Fruit fly (Drosophila melanogaster) whole organism, embryonic: ENCODE measurements around the gene Non3.
A peak's percentile ranks its signal among the peaks of the same experiment; 100 is the strongest.

ENCODE experiments used
- Aef1 ChIP-seq: fragments of 200-800 bp; sonication (Bioruptor generic); IDR thresholded peaks from 3 replicates; pipeline ENCODE4 v1.3.6; 2022; ENCODE audit warnings: missing biosample characterization, missing genetic modification characterization
- Antp ChIP-seq: fragments of 200-800 bp; sonication (Bioruptor generic); optimal IDR thresholded peaks from 3 replicates; lab custom pipeline; 2016; ENCODE audit warnings: missing biosample characterization, missing genetic modification characterization
- CG10274 ChIP-seq: fragments of 200-800 bp; sonication (Bioruptor generic); optimal IDR thresholded peaks from 3 replicates; lab custom pipeline; 2017; ENCODE audit warnings: missing biosample characterization, mild to moderate bottlenecking, missing genetic modification characterization
- CG10959 ChIP-seq: fragments of 200-800 bp; sonication (Bioruptor generic); IDR thresholded peaks from 2 replicates; pipeline ENCODE4 v1.3.6; 2022; ENCODE audit warnings: missing biosample characterization, missing genetic modification characterization
- CG11723 ChIP-seq: fragments of 200-800 bp; sonication (Bioruptor generic); optimal IDR thresholded peaks from 2 replicates; lab custom pipeline; 2017; ENCODE audit warnings: missing biosample characterization, mild to moderate bottlenecking, missing genetic modification characterization
- CG13296 ChIP-seq: fragments of 200-800 bp; sonication (Bioruptor generic); optimal IDR thresholded peaks from 3 replicates; lab custom pipeline; 2018; ENCODE audit warnings: missing biosample characterization, mild to moderate bottlenecking, missing genetic modification characterization
- CG14710 ChIP-seq: fragments of 200-800 bp; sonication (Bioruptor generic); optimal IDR thresholded peaks from 3 replicates; lab custom pipeline; 2019; ENCODE audit warnings: missing biosample characterization, mild to moderate bottlenecking, missing genetic modification characterization, moderate library complexity
- CG15269 ChIP-seq: fragments of 200-800 bp; sonication (Bioruptor generic); optimal IDR thresholded peaks from 2 replicates; lab custom pipeline; 2018; ENCODE audit warnings: missing biosample characterization, mild to moderate bottlenecking, missing genetic modification characterization, moderate library complexity
- CG1647 ChIP-seq: fragments of 200-800 bp; sonication (Bioruptor generic); optimal IDR thresholded peaks from 3 replicates; lab custom pipeline; 2016; ENCODE audit warnings: missing biosample characterization, missing genetic modification characterization
- CG17612 ChIP-seq: fragments of 200-800 bp; sonication (Bioruptor generic); IDR thresholded peaks from 2 replicates; pipeline ENCODE4 v1.3.6; 2022; ENCODE audit warnings: missing biosample characterization, missing genetic modification characterization
- CG1792 ChIP-seq: fragments of 200-800 bp; sonication (Bioruptor generic); optimal IDR thresholded peaks from 2 replicates; lab custom pipeline; 2016; ENCODE audit warnings: missing biosample characterization, missing genetic modification characterization
- CG2875 ChIP-seq: fragments of 200-800 bp; sonication (Bioruptor generic); optimal IDR thresholded peaks from 2 replicates; lab custom pipeline; 2017; ENCODE audit warnings: missing biosample characterization, mild to moderate bottlenecking, missing genetic modification characterization, missing genetic modification reagents
- CG31224 ChIP-seq: fragments of 200-800 bp; sonication (Bioruptor generic); IDR thresholded peaks from 2 replicates; pipeline ENCODE4 v1.3.6; 2022; ENCODE audit warnings: missing biosample characterization, missing genetic modification characterization
- CG33213 ChIP-seq: fragments of 200-800 bp; sonication (Bioruptor generic); optimal IDR thresholded peaks from 3 replicates; lab custom pipeline; 2016; ENCODE audit warnings: missing biosample characterization, missing genetic modification characterization
- CG34224 ChIP-seq: fragments of 200-800 bp; sonication (Bioruptor generic); IDR thresholded peaks from 3 replicates; pipeline ENCODE4 v1.3.6; 2022; ENCODE audit warnings: missing biosample characterization, missing genetic modification characterization; ENCODE audit not compliant: partially characterized antibody
- CG6272 ChIP-seq: fragments of 200-800 bp; sonication (Bioruptor generic); IDR thresholded peaks from 2 replicates; pipeline ENCODE4 v1.3.6; 2022; ENCODE audit warnings: missing biosample characterization, missing genetic modification characterization
- CG6791 ChIP-seq: fragments of 200-800 bp; sonication (Bioruptor generic); IDR thresholded peaks from 3 replicates; pipeline ENCODE4 v1.3.6; 2022; ENCODE audit warnings: missing biosample characterization, missing genetic modification characterization; ENCODE audit not compliant: partially characterized antibody
- CrebB ChIP-seq: fragments of 200-800 bp; sonication (Bioruptor generic); optimal IDR thresholded peaks from 3 replicates; lab custom pipeline; 2018; ENCODE audit warnings: missing biosample characterization, mild to moderate bottlenecking, missing genetic modification characterization
- D19A ChIP-seq: fragments of 200-800 bp; optimal IDR thresholded peaks from 3 replicates; lab custom pipeline; 2019; ENCODE audit warnings: missing biosample characterization, mild to moderate bottlenecking, missing genetic modification characterization, moderate library complexity
- Doc3 ChIP-seq: fragments of 200-800 bp; sonication (Bioruptor generic); IDR thresholded peaks from 3 replicates; pipeline ENCODE4 v1.3.6; 2022; ENCODE audit warnings: missing biosample characterization, missing genetic modification characterization; ENCODE audit not compliant: partially characterized antibody
- H15 ChIP-seq: fragments of 200-800 bp; sonication (Bioruptor generic); IDR thresholded peaks from 3 replicates; pipeline ENCODE4 v1.3.6; 2022; ENCODE audit warnings: missing biosample characterization, missing genetic modification characterization
- H2.0 ChIP-seq: fragments of 200-800 bp; sonication (Bioruptor generic); IDR thresholded peaks from 2 replicates; pipeline ENCODE4 v1.3.6; 2022; ENCODE audit warnings: missing biosample characterization, missing genetic modification characterization
- Lpt ChIP-seq: fragments of >200 bp; optimal IDR thresholded peaks from 2 replicates; lab custom pipeline; 2018; ENCODE audit warnings: missing biosample characterization, missing genetic modification characterization
- MBD-R2 ChIP-seq: fragments of 200-800 bp; sonication (Bioruptor generic); IDR thresholded peaks from 2 replicates; pipeline ENCODE4 v1.3.6; 2022; ENCODE audit warnings: missing biosample characterization, missing genetic modification characterization
- Rx ChIP-seq: fragments of 200-800 bp; sonication (Bioruptor generic); IDR thresholded peaks from 2 replicates; pipeline ENCODE4 v1.3.6; 2022; ENCODE audit warnings: missing biosample characterization, missing genetic modification characterization
- Sry-δ ChIP-seq: fragments of 200-800 bp; sonication (Bioruptor generic); optimal IDR thresholded peaks from 2 replicates; lab custom pipeline; 2016; ENCODE audit warnings: missing biosample characterization, missing genetic modification characterization
- Stat92E ChIP-seq, 3 experiments: fragments of >200 bp in 2 of 3; fragments of 200-800 bp in 1 of 3; sonication (Bioruptor generic) in 1 of 3; optimal IDR thresholded peaks; 2 replicates each; lab custom pipeline; 2017 to 2019; ENCODE audit warnings: missing biosample characterization in 3 of 3, missing genetic modification characterization in 3 of 3, mild to moderate bottlenecking in 1 of 3, moderate library complexity in 1 of 3
- Vsx1 ChIP-seq: fragments of 200-800 bp; sonication (Bioruptor generic); optimal IDR thresholded peaks from 2 replicates; lab custom pipeline; 2017; ENCODE audit warnings: missing biosample characterization, mild to moderate bottlenecking, missing genetic modification characterization, missing genetic modification reagents
- ato ChIP-seq: fragments of 200-800 bp; sonication (Bioruptor generic); IDR thresholded peaks from 2 replicates; pipeline ENCODE4 v1.3.6; 2022; ENCODE audit warnings: missing biosample characterization, missing genetic modification characterization; ENCODE audit not compliant: partially characterized antibody
- btn ChIP-seq: fragments of 200-800 bp; sonication (Bioruptor generic); optimal IDR thresholded peaks from 2 replicates; lab custom pipeline; 2016; ENCODE audit warnings: missing biosample characterization, missing genetic modification characterization
- cas ChIP-seq: fragments of 200-800 bp; sonication (Bioruptor generic); IDR thresholded peaks from 2 replicates; pipeline ENCODE4 v1.3.6; 2022; ENCODE audit warnings: missing biosample characterization, missing genetic modification characterization
- chif ChIP-seq, 2 experiments: fragments of 200-800 bp; sonication (Bioruptor generic); optimal IDR thresholded peaks; 3 replicates each; lab custom pipeline; 2016; ENCODE audit warnings: missing biosample characterization in 2 of 2, missing genetic modification characterization in 2 of 2
- chn ChIP-seq: fragments of 200-800 bp; sonication (Bioruptor generic); optimal IDR thresholded peaks from 2 replicates; lab custom pipeline; 2016; ENCODE audit warnings: missing biosample characterization, missing genetic modification characterization
- croc ChIP-seq: fragments of 200-800 bp; sonication (Bioruptor generic); conservative IDR thresholded peaks from 3 replicates; pipeline ENCODE4 v1.3.6; 2022; ENCODE audit warnings: missing biosample characterization, missing genetic modification characterization
- disco-r ChIP-seq: fragments of 200-800 bp; sonication (Bioruptor generic); optimal IDR thresholded peaks from 2 replicates; lab custom pipeline; 2016; ENCODE audit warnings: missing biosample characterization, missing genetic modification characterization
- emc ChIP-seq: fragments of 200-800 bp; sonication (Bioruptor generic); optimal IDR thresholded peaks from 2 replicates; lab custom pipeline; 2016; ENCODE audit warnings: missing biosample characterization, missing genetic modification characterization
- eyg ChIP-seq: fragments of 200-800 bp; sonication (Bioruptor generic); optimal IDR thresholded peaks from 3 replicates; lab custom pipeline; 2016; ENCODE audit warnings: missing biosample characterization, missing genetic modification characterization
- ftz-f1 ChIP-seq: fragments of 200-800 bp; sonication (Bioruptor generic); optimal IDR thresholded peaks from 2 replicates; lab custom pipeline; 2016; ENCODE audit warnings: missing biosample characterization, missing genetic modification characterization
- gcm2 ChIP-seq: fragments of 200-800 bp; sonication (Bioruptor generic); optimal IDR thresholded peaks from 2 replicates; lab custom pipeline; 2016; ENCODE audit warnings: missing biosample characterization, missing genetic modification characterization
- hth ChIP-seq: fragments of >200 bp; optimal IDR thresholded peaks from 2 replicates; lab custom pipeline; 2017; ENCODE audit warnings: inconsistent platforms
- lilli ChIP-seq: fragments of 200-800 bp; sonication (Bioruptor generic); optimal IDR thresholded peaks from 3 replicates; lab custom pipeline; 2016; ENCODE audit warnings: missing biosample characterization, missing genetic modification characterization
- lov ChIP-seq, 2 experiments: fragments of 200-800 bp in 1 of 2; fragments of >200 bp in 1 of 2; sonication (Bioruptor generic) in 1 of 2; IDR thresholded peaks in 1 of 2; optimal IDR thresholded peaks in 1 of 2; 2 replicates in 1 of 2; 3 replicates in 1 of 2; pipeline versions ENCODE4 v1.3.6 to Lab custom; 2017 to 2022; ENCODE audit warnings: missing biosample characterization in 1 of 2, missing genetic modification characterization in 1 of 2
- maf-S ChIP-seq: fragments of 200-800 bp; sonication (Bioruptor generic); optimal IDR thresholded peaks from 2 replicates; lab custom pipeline; 2016; ENCODE audit warnings: missing biosample characterization, missing genetic modification characterization
- nau ChIP-seq: fragments of 200-800 bp; sonication (Bioruptor generic); optimal IDR thresholded peaks from 3 replicates; lab custom pipeline; 2017; ENCODE audit warnings: missing biosample characterization, mild to moderate bottlenecking, missing genetic modification characterization, missing genetic modification reagents
- pum ChIP-seq: fragments of 200-800 bp; sonication (Bioruptor generic); optimal IDR thresholded peaks from 2 replicates; lab custom pipeline; 2016; ENCODE audit warnings: missing biosample characterization, missing genetic modification characterization
- row ChIP-seq: fragments of 200-800 bp; sonication (Bioruptor generic); IDR thresholded peaks from 3 replicates; pipeline ENCODE4 v1.3.6; 2022; ENCODE audit warnings: missing biosample characterization, missing genetic modification characterization
- slbo ChIP-seq: fragments of 200-800 bp; sonication (Bioruptor generic); IDR thresholded peaks from 2 replicates; pipeline ENCODE4 v1.3.6; 2022; ENCODE audit warnings: missing biosample characterization, missing genetic modification characterization
- tap ChIP-seq: fragments of 200-800 bp; optimal IDR thresholded peaks from 3 replicates; lab custom pipeline; 2019; ENCODE audit warnings: missing biosample characterization, mild to moderate bottlenecking, missing genetic modification characterization, moderate library complexity
- tx ChIP-seq: fragments of 200-800 bp; sonication (Bioruptor generic); optimal IDR thresholded peaks from 2 replicates; lab custom pipeline; 2016; ENCODE audit warnings: missing biosample characterization, missing genetic modification characterization
- vnd ChIP-seq: fragments of 200-800 bp; sonication (Bioruptor generic); IDR thresholded peaks from 3 replicates; pipeline ENCODE4 v1.3.6; 2022; ENCODE audit warnings: missing biosample characterization, missing genetic modification characterization; ENCODE audit not compliant: partially characterized antibody
- zen2 ChIP-seq: fragments of 200-800 bp; sonication (Bioruptor generic); IDR thresholded peaks from 3 replicates; pipeline ENCODE4 v1.3.6; 2022; ENCODE audit warnings: missing biosample characterization, missing genetic modification characterization; ENCODE audit not compliant: partially characterized antibody

Gene Non3

dm6 chr3R:18185385-18185784 lies 38.1 kb upstream of the Non3 start, which contains the start of the genes Arp5 and CG7208 (continued):
- TF ChIP-seq Rx (no peak), maf-S (peak; percentile 53), CG17612 (GFP tag; lab: Robert Waterston, UW) (no peak), cas (0 out of 2 replicates have a peak, but pooled peaks have one; percentile 36), CG34224 (GFP tag; lab: Robert Waterston, UW) (no peak; the same call in 2 of the 3 replicates), CG6791 (GFP tag; lab: Robert Waterston, UW) (no peak), Doc3 (GFP tag; lab: Robert Waterston, UW) (peak; percentile 37; the same call in 2 of the 3 replicates), Lpt (no peak), chn (peak; percentile 56), CG11723 (GFP tag; lab: Kevin White, UChicago) (no peak), croc (GFP tag; lab: Robert Waterston, UW) (0 out of 3 replicates have a peak, but pooled peaks have one; percentile 19), row (peak; percentile 84), gcm2 (no peak), ato (GFP tag; lab: Robert Waterston, UW) (no peak), CG33213 (peak; percentile 53), D19A (no peak), disco-r (GFP tag; lab: Kevin White, UChicago) (peak; percentile 11), vnd (GFP tag; lab: Robert Waterston, UW) (no peak), pum (GFP tag; lab: Kevin White, UChicago) (peak; percentile 48), CG13296 (GFP tag; lab: Kevin White, UChicago) (peak; percentile 73), MBD-R2 (peak; percentile 83), CG31224 (GFP tag; lab: Robert Waterston, UW) (peak; percentile 35; the same call in 1 of the 2 replicates), emc (GFP tag; lab: Kevin White, UChicago) (no peak), btn (GFP tag; lab: Kevin White, UChicago) (no peak), nau (GFP tag; lab: Kevin White, UChicago) (no peak), CG14710 (tag; lab: Kevin White, UChicago) (peak; percentile 86), CG2875 (GFP tag; lab: Kevin White, UChicago) (no peak), ftz-f1 (no peak), eyg (GFP tag; lab: Kevin White, UChicago) (no peak), CG1792 (peak; percentile 4), zen2 (GFP tag; lab: Robert Waterston, UW) (no peak), CG15269 (tag; lab: Kevin White, UChicago) (no peak), lov (optimal IDR thresholded peaks at IDR 0.05; lab: Kevin White, UChicago) (no peak), lov (GFP tag; IDR thresholded peaks at IDR 0.05; lab: Robert Waterston, UW) (no peak), tx (GFP tag; lab: Kevin White, UChicago) (peak; percentile 41), CG10274 (GFP tag; lab: Kevin White, UChicago) (no peak), CG10959 (no peak), H15 (peak; percentile 54; the same call in 2 of the 3 replicates), Sry-δ (peak; percentile 32), chif (GFP tag; optimal IDR thresholded peaks at IDR 0.05; lab: Kevin White, UChicago) (peak; percentile 40 to 61), hth (lab: Kevin White, UChicago) (no peak), CG6272 (GFP tag; lab: Robert Waterston, UW) (peak; percentile 62), H2.0 (GFP tag; lab: Robert Waterston, UW) (no peak), Antp (peak; percentile 17), CG1647 (GFP tag; lab: Kevin White, UChicago) (peak; percentile 51), slbo (GFP tag; lab: Robert Waterston, UW) (peak; percentile 85), CrebB (peak; percentile 9), Aef1 (GFP tag; lab: Robert Waterston, UW) (peak; percentile 44), Vsx1 (GFP tag; lab: Kevin White, UChicago) (no peak), lilli (peak; percentile 86), Stat92E (GFP tag; optimal IDR thresholded peaks at IDR 0.05; lab: Kevin White, UChicago) (no peak), tap (tag; lab: Kevin White, UChicago) (peak; percentile 53)
